Worm (Caenorhabditis elegans): Measurements from ENCODE around the gene C04B4.5.

Gene C04B4.5

ce11 chrX:12275577-12275976 lies 12.6 kb downstream of the C04B4.5 start, which contains the start of gene C04B4.6:
Gene C04B4.6, minus strand, starts transcription at chrX:12275677.
- TF ChIP-seq elt-3 (tag; optimal IDR thresholded peaks at IDR 0.05): no peak
- no peak for TF ChIP-seq nhr-90 (tag; optimal IDR thresholded peaks at IDR 0.05; ENCODE audit: poor library complexity)
- TF ChIP-seq tlp-1 (tag; optimal IDR thresholded peaks at IDR 0.05): no peak
- no peak for TF ChIP-seq hlh-17 (GFP tag; optimal IDR thresholded peaks at IDR 0.05; ENCODE audit: borderline replicate concordance)
- no peak for TF ChIP-seq fos-1 (tag; optimal IDR thresholded peaks at IDR 0.05)
- no peak for TF ChIP-seq tbx-2 (tag; optimal IDR thresholded peaks at IDR 0.05)
- no peak for TF ChIP-seq lin-39 (tag; optimal IDR thresholded peaks at IDR 0.05)
- no peak for TF ChIP-seq vab-15 (tag; optimal IDR thresholded peaks at IDR 0.05)
- TF ChIP-seq unc-30 (tag; optimal IDR thresholded peaks at IDR 0.05): no peak

- TF ChIP-seq unc-86 (tag; optimal IDR thresholded peaks at IDR 0.05) (no peak), xbp-1 (tag; optimal IDR thresholded peaks at IDR 0.05) (no peak), zag-1 (tag; optimal IDR thresholded peaks at IDR 0.05) (no peak), nhr-19 (GFP tag; conservative IDR thresholded peaks at IDR 0.05) (no peak), ceh-8 (GFP tag; optimal IDR thresholded peaks at IDR 0.05) (no peak)
These were observed 14.3 kb downstream of the C04B4.5 start, which contains the start of gene H19J13.2 for ce11 chrX:12273870-12274269. Gene H19J13.2, minus strand, starts transcription at chrX:12273970.

ce11 chrX:12270841-12271240 lies 17.3 kb downstream of the C04B4.5 start, which contains the start of gene otpl-8:
Gene otpl-8, minus strand, starts transcription at chrX:12270941.
- TF ChIP-seq irx-1 (tag; optimal IDR thresholded peaks at IDR 0.05): no peak

ce11 chrX:12260381-12260931 lies 27.7 kb downstream of the C04B4.5 start, which contains the start of gene E01G6.1:
Gene E01G6.1, plus strand, starts transcription at chrX:12260881.
- TF ChIP-seq C04F5.9 (tag; optimal IDR thresholded peaks at IDR 0.05): no peak
- no peak for TF ChIP-seq pag-3 (tag; optimal IDR thresholded peaks at IDR 0.05; ENCODE audit: borderline replicate concordance, insufficient read depth)
- no peak for TF ChIP-seq mdl-1 (tag; optimal IDR thresholded peaks at IDR 0.05)

DNA sequence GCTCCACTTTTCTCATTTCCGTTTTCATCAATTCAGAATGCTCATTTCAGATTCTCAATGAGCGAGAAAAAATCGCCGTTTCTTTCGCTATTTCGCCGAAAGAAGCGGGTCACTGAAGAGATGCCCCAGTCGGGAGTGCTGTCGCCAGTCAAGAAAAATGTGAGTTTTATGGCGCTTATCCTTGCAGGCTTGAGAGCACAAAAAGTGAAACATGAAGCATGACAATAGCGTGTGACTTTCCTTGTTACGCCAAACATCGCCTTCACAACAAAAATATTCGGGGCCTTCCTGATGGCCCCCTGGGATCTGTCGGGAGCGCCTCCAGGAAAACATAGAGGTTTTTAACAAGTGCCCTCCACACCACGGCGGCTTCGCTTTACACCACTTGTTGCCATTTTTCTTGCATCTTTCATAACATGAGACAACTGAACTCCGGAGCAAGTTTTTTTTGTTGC lies 31.5 kb downstream of the C04B4.5 start, which contains the start of gene E01G6.2:
TSS of gene E01G6.2 (plus strand) at position 51 of the 455 bp plus-strand sequence.
- TF ChIP-seq mef-2 (tag; optimal IDR thresholded peaks at IDR 0.05): no peak
- TF ChIP-seq elt-3 (tag; optimal IDR thresholded peaks at IDR 0.05): no peak
- TF ChIP-seq nhr-237 (tag; optimal IDR thresholded peaks at IDR 0.05): no peak
- peak; percentile 65 for TF ChIP-seq lin-14 (GFP tag; optimal IDR thresholded peaks at IDR 0.05)
- TF ChIP-seq tbx-2 (tag; optimal IDR thresholded peaks at IDR 0.05): no peak
- TF ChIP-seq zag-1 (tag; optimal IDR thresholded peaks at IDR 0.05): no peak
- TF ChIP-seq mab-9 (GFP tag; IDR thresholded peaks at IDR 0.05): 0 out of 2 replicates have a peak, but pooled peaks have one; percentile 43
- no peak for TF ChIP-seq pax-3 (tag; optimal IDR thresholded peaks at IDR 0.05)
- no peak for TF ChIP-seq unc-62 (GFP tag; optimal IDR thresholded peaks at IDR 0.05)
- TF ChIP-seq fkh-10 (GFP tag; optimal IDR thresholded peaks at IDR 0.05): no peak
- TF ChIP-seq fkh-8 (tag; optimal IDR thresholded peaks at IDR 0.05): no peak
- TF ChIP-seq lir-3 (tag; optimal IDR thresholded peaks at IDR 0.05; ENCODE audit: poor library complexity): no peak
- no peak for TF ChIP-seq tlp-1 (tag; optimal IDR thresholded peaks at IDR 0.05)
- TF ChIP-seq nhr-85 (tag): no peak

ce11 chrX:12252189-12252588 lies 36.0 kb downstream of the C04B4.5 start:
- TF ChIP-seq tbx-2 (tag; optimal IDR thresholded peaks at IDR 0.05): no peak
- TF ChIP-seq xbp-1 (tag; optimal IDR thresholded peaks at IDR 0.05): no peak
- TF ChIP-seq unc-130 (tag; optimal IDR thresholded peaks at IDR 0.05): no peak
- TF ChIP-seq ces-1 (GFP tag; optimal IDR thresholded peaks at IDR 0.05): peak; percentile 23
- peak; percentile 59 for TF ChIP-seq fkh-10 (GFP tag; optimal IDR thresholded peaks at IDR 0.05)

Measured in whole organism, L1 larva.